Fruit fly (Drosophila melanogaster) whole organism, embryonic: Measurements from ENCODE around the gene CG10137.
A peak's percentile ranks its signal among the peaks of the same experiment; 100 is the strongest.

ENCODE experiments used
- Atf6 ChIP-seq: fragments of 200-800 bp; sonication (Bioruptor generic); IDR thresholded peaks from 2 replicates; pipeline ENCODE4 v1.3.6; 2022; ENCODE audit warnings: missing biosample characterization, missing genetic modification characterization
- Bteb2 ChIP-seq: fragments of 200-800 bp; sonication (Bioruptor generic); optimal IDR thresholded peaks from 2 replicates; lab custom pipeline; 2016; ENCODE audit warnings: missing biosample characterization, missing genetic modification characterization
- CG10147 ChIP-seq: fragments of 200-800 bp; sonication (Bioruptor generic); optimal IDR thresholded peaks from 2 replicates; lab custom pipeline; 2019; ENCODE audit warnings: missing biosample characterization, mild to moderate bottlenecking, missing genetic modification characterization, moderate library complexity
- CG10543 ChIP-seq: fragments of 200-800 bp; sonication (Bioruptor generic); optimal IDR thresholded peaks from 3 replicates; lab custom pipeline; 2017; ENCODE audit warnings: missing biosample characterization, mild to moderate bottlenecking, missing genetic modification characterization, moderate library complexity
- CG11695 ChIP-seq: fragments of 200-800 bp; sonication (Bioruptor generic); IDR thresholded peaks from 3 replicates; pipeline ENCODE4 v1.3.6; 2022; ENCODE audit warnings: missing biosample characterization, missing genetic modification characterization
- CG15601 ChIP-seq: fragments of 200-800 bp; sonication (Bioruptor generic); optimal IDR thresholded peaks from 3 replicates; lab custom pipeline; 2019; ENCODE audit warnings: missing biosample characterization, mild to moderate bottlenecking, missing genetic modification characterization, moderate library complexity
- CG1832 ChIP-seq: fragments of 200-800 bp; sonication (Bioruptor generic); optimal IDR thresholded peaks from 2 replicates; lab custom pipeline; 2017; ENCODE audit warnings: missing biosample characterization, mild to moderate bottlenecking, missing genetic modification characterization, inconsistent platforms
- CG18599 ChIP-seq: fragments of 200-800 bp; sonication (Bioruptor generic); optimal IDR thresholded peaks from 3 replicates; lab custom pipeline; 2017; ENCODE audit warnings: missing biosample characterization, missing genetic modification characterization, mild to moderate bottlenecking, moderate library complexity, missing genetic modification reagents
- CG31365 ChIP-seq: fragments of 200-800 bp; sonication (Bioruptor generic); optimal IDR thresholded peaks from 2 replicates; lab custom pipeline; 2018; ENCODE audit warnings: missing biosample characterization, mild to moderate bottlenecking, missing genetic modification characterization
- CG33557 ChIP-seq: fragments of 200-800 bp; sonication (Bioruptor generic); optimal IDR thresholded peaks from 2 replicates; lab custom pipeline; 2019; ENCODE audit warnings: missing biosample characterization, mild to moderate bottlenecking, missing genetic modification characterization, moderate library complexity
- CG43689 ChIP-seq: fragments of 200-800 bp; sonication (Bioruptor generic); IDR thresholded peaks from 2 replicates; pipeline ENCODE4 v1.3.6; 2022; ENCODE audit warnings: missing biosample characterization, missing genetic modification characterization
- CG6654 ChIP-seq: fragments of 200-800 bp; sonication (Bioruptor generic); optimal IDR thresholded peaks from 2 replicates; lab custom pipeline; 2017; ENCODE audit warnings: missing biosample characterization, mild to moderate bottlenecking, missing genetic modification characterization
- CG7271 ChIP-seq: fragments of 200-800 bp; sonication (Bioruptor generic); optimal IDR thresholded peaks from 2 replicates; lab custom pipeline; 2018; ENCODE audit warnings: missing biosample characterization, mild to moderate bottlenecking, missing genetic modification characterization, moderate library complexity
- D ChIP-seq, 2 experiments: fragments of 200-800 bp in 1 of 2; fragments of >200 bp in 1 of 2; sonication (Bioruptor generic) in 1 of 2; optimal IDR thresholded peaks; 2 replicates in 1 of 2; 3 replicates in 1 of 2; lab custom pipeline; 2017; ENCODE audit warnings: mild to moderate bottlenecking in 1 of 2, missing biosample characterization in 1 of 2, missing genetic modification characterization in 1 of 2, missing genetic modification reagents in 1 of 2
- D19A ChIP-seq: fragments of 200-800 bp; optimal IDR thresholded peaks from 3 replicates; lab custom pipeline; 2019; ENCODE audit warnings: missing biosample characterization, mild to moderate bottlenecking, missing genetic modification characterization, moderate library complexity
- E2f1 ChIP-seq: fragments of 200-800 bp; sonication (Bioruptor generic); IDR thresholded peaks from 2 replicates; pipeline ENCODE4 v1.3.6; 2022; ENCODE audit warnings: missing biosample characterization, missing genetic modification characterization
- Fer1 ChIP-seq: fragments of 200-800 bp; sonication (Bioruptor generic); optimal IDR thresholded peaks from 2 replicates; lab custom pipeline; 2017; ENCODE audit warnings: missing biosample characterization, mild to moderate bottlenecking, missing genetic modification characterization
- Meics ChIP-seq: fragments of 200-800 bp; sonication (Bioruptor generic); optimal IDR thresholded peaks from 2 replicates; lab custom pipeline; 2017; ENCODE audit warnings: missing biosample characterization, mild to moderate bottlenecking, missing genetic modification characterization
- NC2β ChIP-seq: fragments of 200-800 bp; sonication (Bioruptor generic); optimal IDR thresholded peaks from 2 replicates; lab custom pipeline; 2016; ENCODE audit warnings: missing biosample characterization, missing genetic modification characterization
- NfI ChIP-seq: fragments of 200-800 bp; sonication (Bioruptor generic); optimal IDR thresholded peaks from 3 replicates; lab custom pipeline; 2018; ENCODE audit warnings: missing biosample characterization, mild to moderate bottlenecking, missing genetic modification characterization, moderate library complexity
- Opbp ChIP-seq: fragments of 200-800 bp; sonication (Bioruptor generic); IDR thresholded peaks from 3 replicates; pipeline ENCODE4 v1.3.6; 2022; ENCODE audit warnings: missing biosample characterization, missing genetic modification characterization; ENCODE audit not compliant: partially characterized antibody
- Pdp1 ChIP-seq, 2 experiments: fragments of 200-800 bp; sonication (Bioruptor generic); optimal IDR thresholded peaks; 3 replicates each; lab custom pipeline; 2016; ENCODE audit warnings: missing biosample characterization in 2 of 2, missing genetic modification characterization in 2 of 2, mild to moderate bottlenecking in 1 of 2, moderate library complexity in 1 of 2
- Six4 ChIP-seq: fragments of 200-800 bp; sonication (Bioruptor generic); optimal IDR thresholded peaks from 2 replicates; lab custom pipeline; 2016; ENCODE audit warnings: missing biosample characterization, missing genetic modification characterization
- Sry-δ ChIP-seq: fragments of 200-800 bp; sonication (Bioruptor generic); optimal IDR thresholded peaks from 2 replicates; lab custom pipeline; 2016; ENCODE audit warnings: missing biosample characterization, missing genetic modification characterization
- Vsx1 ChIP-seq: fragments of 200-800 bp; sonication (Bioruptor generic); optimal IDR thresholded peaks from 2 replicates; lab custom pipeline; 2017; ENCODE audit warnings: missing biosample characterization, mild to moderate bottlenecking, missing genetic modification characterization, missing genetic modification reagents
- abd-A ChIP-seq: fragments of 200-800 bp; sonication (Bioruptor generic); optimal IDR thresholded peaks from 3 replicates; lab custom pipeline; 2019; ENCODE audit warnings: missing biosample characterization, mild to moderate bottlenecking, missing genetic modification characterization, moderate library complexity
- bsh ChIP-seq, 2 experiments: fragments of 200-800 bp; sonication (Bioruptor generic); optimal IDR thresholded peaks; 2 replicates each; lab custom pipeline; 2017 to 2018; ENCODE audit warnings: mild to moderate bottlenecking in 2 of 2, missing biosample characterization in 2 of 2, missing genetic modification characterization in 2 of 2, moderate library complexity in 1 of 2
- crp ChIP-seq, 2 experiments: fragments of 200-800 bp; sonication (Bioruptor generic); optimal IDR thresholded peaks; 2 replicates in 1 of 2; 3 replicates in 1 of 2; lab custom pipeline; 2017; ENCODE audit warnings: missing biosample characterization in 2 of 2, missing genetic modification characterization in 2 of 2, mild to moderate bottlenecking in 1 of 2, moderate library complexity in 1 of 2
- exex ChIP-seq: fragments of 200-800 bp; sonication (Bioruptor generic); optimal IDR thresholded peaks from 4 replicates; lab custom pipeline; 2018; ENCODE audit warnings: missing biosample characterization, mild to moderate bottlenecking, missing genetic modification characterization, moderate library complexity
- fu2 ChIP-seq: fragments of 200-800 bp; sonication (Bioruptor generic); optimal IDR thresholded peaks from 2 replicates; lab custom pipeline; 2016; ENCODE audit warnings: missing biosample characterization, missing genetic modification characterization
- gem ChIP-seq: fragments of 200-800 bp; sonication (Bioruptor generic); optimal IDR thresholded peaks from 2 replicates; lab custom pipeline; 2019; ENCODE audit warnings: missing biosample characterization, mild to moderate bottlenecking, missing genetic modification characterization, moderate library complexity
- grn ChIP-seq: fragments of 200-800 bp; sonication (Bioruptor generic); optimal IDR thresholded peaks from 3 replicates; lab custom pipeline; 2017; ENCODE audit warnings: missing biosample characterization, missing genetic modification characterization
- hkb ChIP-seq, 2 experiments: fragments of 200-800 bp in 1 of 2; fragments of >200 bp in 1 of 2; sonication (Bioruptor generic) in 1 of 2; IDR thresholded peaks in 1 of 2; optimal IDR thresholded peaks in 1 of 2; 2 replicates each; pipeline versions ENCODE4 v1.3.6 to Lab custom; 2017 to 2022; ENCODE audit warnings: missing biosample characterization in 1 of 2, missing genetic modification characterization in 1 of 2
- kni ChIP-seq: fragments of 200-800 bp; sonication (Bioruptor generic); optimal IDR thresholded peaks from 3 replicates; lab custom pipeline; 2017; ENCODE audit warnings: mild to moderate bottlenecking, missing biosample characterization, missing genetic modification reagents, missing genetic modification characterization
- lab ChIP-seq: fragments of 200-800 bp; sonication (Bioruptor generic); optimal IDR thresholded peaks from 3 replicates; lab custom pipeline; 2017; ENCODE audit warnings: missing biosample characterization, missing genetic modification characterization, mild to moderate bottlenecking, moderate library complexity, missing genetic modification reagents
- lilli ChIP-seq: fragments of 200-800 bp; sonication (Bioruptor generic); optimal IDR thresholded peaks from 3 replicates; lab custom pipeline; 2016; ENCODE audit warnings: missing biosample characterization, missing genetic modification characterization
- peb ChIP-seq: fragments of 200-800 bp; sonication (Bioruptor generic); IDR thresholded peaks from 2 replicates; pipeline ENCODE4 v1.3.6; 2022; ENCODE audit warnings: missing biosample characterization, missing genetic modification characterization
- pros ChIP-seq: fragments of 200-800 bp; sonication (Bioruptor generic); optimal IDR thresholded peaks from 3 replicates; lab custom pipeline; 2019; ENCODE audit warnings: missing biosample characterization, mild to moderate bottlenecking, missing genetic modification characterization, moderate library complexity
- sc ChIP-seq, 3 experiments: fragments of >200 bp in 2 of 3; fragments of 200-800 bp in 1 of 3; sonication (Bioruptor generic) in 1 of 3; optimal IDR thresholded peaks; 2 replicates in 2 of 3; 3 replicates in 1 of 3; lab custom pipeline; 2017; ENCODE audit warnings: mild to moderate bottlenecking in 1 of 3, missing biosample characterization in 1 of 3, missing genetic modification characterization in 1 of 3, missing genetic modification reagents in 1 of 3
- sens ChIP-seq: fragments of 200-800 bp; sonication (Bioruptor generic); peaks from one replicate; lab custom pipeline; 2016; ENCODE audit warnings: missing biosample characterization, missing genetic modification characterization
- ssp ChIP-seq: fragments of 200-800 bp; sonication (Bioruptor generic); IDR thresholded peaks from 2 replicates; pipeline ENCODE4 v1.3.6; 2022; ENCODE audit warnings: missing biosample characterization, missing genetic modification characterization
- tgo ChIP-seq: fragments of 200-800 bp; sonication (Bioruptor generic); IDR thresholded peaks from 3 replicates; pipeline ENCODE4 v1.3.6; 2022; ENCODE audit warnings: missing biosample characterization, missing genetic modification characterization
- tll ChIP-seq, 2 experiments: fragments of 200-800 bp in 1 of 2; fragments of >200 bp in 1 of 2; sonication (Bioruptor generic) in 1 of 2; optimal IDR thresholded peaks; 2 replicates each; lab custom pipeline; 2017 to 2019; ENCODE audit warnings: missing biosample characterization in 2 of 2, missing genetic modification characterization in 2 of 2, mild to moderate bottlenecking in 1 of 2, moderate library complexity in 1 of 2

Gene CG10137

DNA sequence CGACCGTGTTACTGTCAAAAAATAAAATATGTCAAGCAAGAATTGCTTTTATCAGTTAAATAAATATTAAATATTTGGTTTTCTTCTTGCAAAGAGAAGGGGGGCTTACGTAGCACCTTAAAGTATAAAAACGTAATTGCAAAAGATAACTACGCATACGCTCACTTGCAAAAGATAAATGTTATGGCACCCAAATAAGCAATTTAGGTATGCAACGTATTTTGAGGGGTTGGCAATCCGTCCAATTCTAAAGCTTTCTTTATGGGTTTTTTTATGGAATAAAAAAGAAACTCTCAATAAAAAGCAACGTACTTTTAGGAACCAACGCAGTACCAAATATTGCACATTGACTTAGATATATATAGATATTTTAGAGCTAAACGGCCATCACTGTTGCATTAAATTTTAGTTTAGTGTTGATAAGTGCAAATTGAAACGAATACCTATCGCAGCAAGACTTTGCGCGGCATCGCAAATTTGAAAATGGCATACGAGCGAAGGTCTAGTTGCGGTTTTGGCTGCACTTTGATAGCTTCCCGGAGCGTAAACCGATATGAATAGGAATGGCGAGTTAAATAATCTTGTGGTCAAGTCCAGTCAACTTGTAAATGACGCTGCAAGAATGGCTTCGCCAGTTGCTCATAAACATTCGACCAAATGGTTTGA lies 38.9 kb downstream of the CG10137 start, which contains the start of gene CG13077 (continued):
- TF ChIP-seq sens (GFP tag; lab: Kevin White, UChicago) = peak; percentile 62

DNA sequence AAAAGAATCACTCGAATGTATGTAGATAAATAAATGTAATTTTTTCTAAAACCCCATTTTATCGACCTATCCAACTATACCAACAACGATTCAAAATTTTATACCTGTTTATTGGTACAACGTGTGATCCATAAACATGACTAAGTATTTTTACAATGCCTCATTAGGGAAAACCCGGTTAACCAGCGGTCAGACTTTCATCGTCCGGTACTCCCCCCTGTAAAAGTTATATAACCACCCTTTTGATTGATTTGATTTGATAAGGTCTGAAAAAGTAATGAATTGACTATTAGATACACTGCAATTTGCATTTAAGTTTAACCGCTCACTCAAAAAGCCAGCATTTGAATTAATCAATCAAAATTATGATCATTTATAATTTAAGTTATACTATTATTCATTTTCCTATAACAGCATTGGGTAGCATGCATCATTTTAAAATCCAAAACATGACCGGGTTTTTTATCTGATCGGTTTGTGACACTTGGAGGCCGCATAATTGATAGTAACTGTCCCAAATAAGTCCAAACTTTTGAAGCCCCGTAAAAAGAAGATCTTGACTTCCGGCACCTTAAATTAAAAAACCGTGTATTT lies 40.9 kb downstream of the CG10137 start:
- TF ChIP-seq sc (optimal IDR thresholded peaks at IDR 0.05; lab: Kevin White, UChicago) = no peak
- TF ChIP-seq sc (GFP tag; optimal IDR thresholded peaks at IDR 0.05; lab: Kevin White, UChicago) = no peak
- no peak for TF ChIP-seq NfI (GFP tag; lab: Kevin White, UChicago)
- no peak for TF ChIP-seq Bteb2 (GFP tag; lab: Kevin White, UChicago)
- no peak for TF ChIP-seq hkb (optimal IDR thresholded peaks at IDR 0.05; lab: Kevin White, UChicago)
- no peak for TF ChIP-seq hkb (GFP tag; IDR thresholded peaks at IDR 0.05; lab: Robert Waterston, UW)
- TF ChIP-seq CG6654 = no peak
- no peak for TF ChIP-seq CG15601 (tag; lab: Kevin White, UChicago)
- no peak for TF ChIP-seq gem (tag; lab: Kevin White, UChicago)
- no peak for TF ChIP-seq grn (GFP tag; lab: Kevin White, UChicago)
- TF ChIP-seq pros (GFP tag; lab: Kevin White, UChicago) = no peak
- no peak for TF ChIP-seq CG1832 (GFP tag; lab: Kevin White, UChicago)
- peak; percentile 69 for TF ChIP-seq lab (GFP tag; lab: Kevin White, UChicago)
- no peak for TF ChIP-seq Meics
- no peak for TF ChIP-seq peb (GFP tag; lab: Robert Waterston, UW)
- no peak for TF ChIP-seq fu2 (GFP tag; lab: Kevin White, UChicago)
- TF ChIP-seq NC2β (GFP tag; lab: Kevin White, UChicago) = no peak
- no peak for TF ChIP-seq ssp (GFP tag; lab: Robert Waterston, UW)
- no peak for TF ChIP-seq crp (GFP tag; optimal IDR thresholded peaks at IDR 0.05; lab: Kevin White, UChicago)
- no peak for TF ChIP-seq CG10543 (GFP tag; lab: Kevin White, UChicago)
- peak in 1 of 2 experiments; percentile 93 for TF ChIP-seq Pdp1 (GFP tag; optimal IDR thresholded peaks at IDR 0.05; lab: Kevin White, UChicago)
- no peak for TF ChIP-seq E2f1 (GFP tag; lab: Robert Waterston, UW)
- no peak for TF ChIP-seq bsh (GFP tag; optimal IDR thresholded peaks at IDR 0.05; lab: Kevin White, UChicago)
- TF ChIP-seq CG31365 (tag; lab: Kevin White, UChicago) = no peak
- TF ChIP-seq Atf6 (GFP tag; lab: Robert Waterston, UW) = no peak
- no peak for TF ChIP-seq Opbp (GFP tag; lab: Robert Waterston, UW)
- TF ChIP-seq exex = no peak
- TF ChIP-seq abd-A (tag; lab: Kevin White, UChicago) = no peak
- TF ChIP-seq Sry-δ (GFP tag; lab: Kevin White, UChicago) = no peak
- peak; percentile 63 for TF ChIP-seq D19A (tag; lab: Kevin White, UChicago)
- peak; percentile 16 for TF ChIP-seq sens (GFP tag; lab: Kevin White, UChicago)
- no peak for TF ChIP-seq Six4 (GFP tag; lab: Kevin White, UChicago)
- TF ChIP-seq tll (GFP tag; optimal IDR thresholded peaks at IDR 0.05; lab: Kevin White, UChicago) = no peak
- TF ChIP-seq CG11695 (GFP tag; lab: Robert Waterston, UW) = no peak

DNA sequence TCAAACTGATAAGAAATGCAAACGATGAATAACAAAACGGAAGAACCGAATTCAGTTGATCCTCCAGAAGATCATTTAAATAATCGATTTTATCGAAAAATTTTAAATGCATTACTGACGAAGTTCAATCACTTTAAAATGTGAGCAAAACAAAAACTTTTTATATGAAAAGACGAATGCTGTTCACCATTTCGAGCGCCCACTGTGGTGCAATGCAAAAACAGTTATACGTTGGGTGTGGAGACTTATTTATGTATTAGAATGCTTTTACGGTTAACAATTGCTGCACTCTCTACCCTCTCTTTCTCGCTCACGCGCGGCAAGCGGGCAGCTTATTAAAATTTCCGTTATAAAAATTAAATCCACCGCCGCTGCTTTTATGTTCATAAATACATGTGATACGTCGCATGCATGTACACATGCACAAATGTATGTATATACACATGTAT lies 44.3 kb downstream of the CG10137 start:
- TF ChIP-seq CG10147 = no peak
- TF ChIP-seq CG18599 (GFP tag; lab: Kevin White, UChicago) = no peak
- TF ChIP-seq Fer1 (GFP tag; lab: Kevin White, UChicago) = no peak
- no peak for TF ChIP-seq crp (GFP tag; optimal IDR thresholded peaks at IDR 0.05; lab: Kevin White, UChicago)
- TF ChIP-seq kni (GFP tag; lab: Kevin White, UChicago) = peak; percentile 36
- no peak for TF ChIP-seq tgo
- TF ChIP-seq Vsx1 = peak; percentile 37
- no peak for TF ChIP-seq Opbp (GFP tag; lab: Robert Waterston, UW)
- peak; percentile 6 for TF ChIP-seq lilli
- no peak for TF ChIP-seq D (optimal IDR thresholded peaks at IDR 0.05; lab: Kevin White, UChicago)
- peak; percentile 7 for TF ChIP-seq D (GFP tag; optimal IDR thresholded peaks at IDR 0.05; lab: Kevin White, UChicago)
- TF ChIP-seq CG7271 = no peak
- TF ChIP-seq sens (GFP tag; lab: Kevin White, UChicago) = peak; percentile 46
- TF ChIP-seq CG43689 (GFP tag; lab: Robert Waterston, UW) = no peak
- no peak for TF ChIP-seq CG33557 (GFP tag; lab: Kevin White, UChicago)
